Fruit fly (Drosophila melanogaster) ovary, adult (tissue): Measurements from ENCODE around the gene CG5984.

Experiments used
- CG17801 ChIP-seq: fragments of 200-800 bp; optimal IDR thresholded peaks from 2 replicates; lab custom pipeline; 2019; ENCODE audit warnings: missing biosample characterization, mild to moderate bottlenecking, missing genetic modification characterization, moderate library complexity; ENCODE audit not compliant: partially characterized antibody

Gene CG5984

dm6 chr3R:27273118-27274062 is 25.6 kb upstream of the CG5984 start, which contains the start of gene CG5934:
Gene CG5934 (plus strand): TSS chr3R:27273705.
- TF ChIP-seq CG17801 (GFP tag; lab: Kevin White, UChicago) = no peak

- no peak for TF ChIP-seq CG17801 (GFP tag; lab: Kevin White, UChicago)
These were observed 24.4 kb upstream of the CG5984 start for dm6 chr3R:27272233-27272632.

dm6 chr3R:27270379-27271266 is 22.8 kb upstream of the CG5984 start:
- TF ChIP-seq CG17801 (GFP tag; lab: Kevin White, UChicago) = no peak

- no peak for TF ChIP-seq CG17801 (GFP tag; lab: Kevin White, UChicago)
These were observed 17.5 kb upstream of the CG5984 start, which contains the start of the genes CG14262 and CG14260 for dm6 chr3R:27265330-27265729. Gene CG14262 (minus strand): TSS chr3R:27265430. Gene CG14260 (plus strand): TSS chr3R:27265457.

dm6 chr3R:27263434-27264215 is 15.8 kb upstream of the CG5984 start, which contains the start of gene woc:
Gene woc (minus strand): TSS chr3R:27264055.
- TF ChIP-seq CG17801 (GFP tag; lab: Kevin White, UChicago) = peak; percentile 35

dm6 chr3R:27253921-27254376 is 6.2 kb upstream of the CG5984 start:
- no peak for TF ChIP-seq CG17801 (GFP tag; lab: Kevin White, UChicago)

- TF ChIP-seq CG17801 (GFP tag; lab: Kevin White, UChicago) = peak; percentile 82
These were observed 5.5 kb upstream of the CG5984 start, which contains the start of gene pll for dm6 chr3R:27253136-27253920. Gene pll (minus strand): TSS chr3R:27253182.

- TF ChIP-seq CG17801 (GFP tag; lab: Kevin White, UChicago) = no peak
These were observed 3.1 kb upstream of the CG5984 start, which contains the start of the genes TTLL6B and TfIIA-L for dm6 chr3R:27250907-27251306. Gene TTLL6B (minus strand): TSS chr3R:27251007. Gene TfIIA-L (plus strand): TSS chr3R:27251112.

- peak; percentile 89 for TF ChIP-seq CG17801 (GFP tag; lab: Kevin White, UChicago)
These were observed 1.5 kb downstream of the CG5984 start for dm6 chr3R:27246264-27246663.

dm6 chr3R:27245401-27245757 is 2.4 kb downstream of the CG5984 start:
- no peak for TF ChIP-seq CG17801 (GFP tag; lab: Kevin White, UChicago)

- TF ChIP-seq CG17801 (GFP tag; lab: Kevin White, UChicago) = no peak
These were observed 2.9 kb downstream of the CG5984 start, which contains the start of gene CG18766 for dm6 chr3R:27244742-27245400. Gene CG18766 (minus strand): TSS chr3R:27245249.

dm6 chr3R:27244412-27244741 is 3.4 kb downstream of the CG5984 start:
- TF ChIP-seq CG17801 (GFP tag; lab: Kevin White, UChicago) = no peak

dm6 chr3R:27240967-27241366 is 6.8 kb downstream of the CG5984 start, which contains the start of gene CG17991:
Gene CG17991 (plus strand): TSS chr3R:27241267.
- no peak for TF ChIP-seq CG17801 (GFP tag; lab: Kevin White, UChicago)
